Fruit fly (Drosophila melanogaster) whole organism, embryonic: ENCODE measurements around the gene Syx13.

Experiments used
- Atf6 ChIP-seq: fragments of 200-800 bp; sonication (Bioruptor generic); IDR thresholded peaks from 2 replicates; pipeline ENCODE4 v1.3.6; 2022; ENCODE audit warnings: missing biosample characterization, missing genetic modification characterization
- Bdp1 ChIP-seq: fragments of 200-800 bp; sonication (Bioruptor generic); optimal IDR thresholded peaks from 3 replicates; lab custom pipeline; 2016; ENCODE audit warnings: missing biosample characterization, missing genetic modification characterization
- CG10209 ChIP-seq: fragments of 200-800 bp; sonication (Bioruptor generic); optimal IDR thresholded peaks from 3 replicates; lab custom pipeline; 2017; ENCODE audit warnings: missing biosample characterization, mild to moderate bottlenecking, missing genetic modification characterization, missing genetic modification reagents
- CG11398 ChIP-seq: fragments of 200-800 bp; sonication (Bioruptor generic); optimal IDR thresholded peaks from 2 replicates; lab custom pipeline; 2016; ENCODE audit warnings: missing biosample characterization, missing genetic modification characterization
- CG12769 ChIP-seq: fragments of 200-800 bp; sonication (Bioruptor generic); optimal IDR thresholded peaks from 2 replicates; lab custom pipeline; 2019; ENCODE audit warnings: missing biosample characterization, mild to moderate bottlenecking, missing genetic modification characterization, moderate library complexity
- CG13123 ChIP-seq: fragments of 200-800 bp; sonication (Bioruptor generic); optimal IDR thresholded peaks from 2 replicates; lab custom pipeline; 2016; ENCODE audit warnings: missing biosample characterization, missing genetic modification characterization
- CG13287 ChIP-seq: fragments of 200-800 bp; sonication (Bioruptor generic); IDR thresholded peaks from 2 replicates; pipeline ENCODE4 v1.3.6; 2022; ENCODE audit warnings: missing biosample characterization, missing genetic modification characterization; ENCODE audit not compliant: partially characterized antibody
- CG17385 ChIP-seq: fragments of 200-800 bp; sonication (Bioruptor generic); optimal IDR thresholded peaks from 3 replicates; lab custom pipeline; 2018; ENCODE audit warnings: missing biosample characterization, mild to moderate bottlenecking, missing genetic modification characterization
- CG17829 ChIP-seq: fragments of 200-800 bp; optimal IDR thresholded peaks from 2 replicates; lab custom pipeline; 2019; ENCODE audit warnings: missing biosample characterization, mild to moderate bottlenecking, missing genetic modification characterization, moderate library complexity
- CG2120 ChIP-seq: fragments of 200-800 bp; sonication (Bioruptor generic); optimal IDR thresholded peaks from 3 replicates; lab custom pipeline; 2016; ENCODE audit warnings: missing biosample characterization, missing genetic modification characterization
- CG31224 ChIP-seq: fragments of 200-800 bp; sonication (Bioruptor generic); IDR thresholded peaks from 2 replicates; pipeline ENCODE4 v1.3.6; 2022; ENCODE audit warnings: missing biosample characterization, missing genetic modification characterization
- CG31441 ChIP-seq: fragments of 200-800 bp; sonication (Bioruptor generic); IDR thresholded peaks from 2 replicates; pipeline ENCODE4 v1.3.6; 2022; ENCODE audit warnings: missing biosample characterization, missing genetic modification characterization
- CG34422 ChIP-seq: fragments of 200-800 bp; sonication (Bioruptor generic); IDR thresholded peaks from 3 replicates; pipeline ENCODE4 v1.3.6; 2022; ENCODE audit warnings: missing biosample characterization, missing genetic modification characterization
- CG3838 ChIP-seq: fragments of 200-800 bp; sonication (Bioruptor generic); optimal IDR thresholded peaks from 3 replicates; lab custom pipeline; 2016; ENCODE audit warnings: missing biosample characterization, missing genetic modification characterization
- CG3847 ChIP-seq: fragments of 200-800 bp; sonication (Bioruptor generic); IDR thresholded peaks from 2 replicates; pipeline ENCODE4 v1.3.6; 2022; ENCODE audit warnings: missing biosample characterization, missing genetic modification characterization
- CG4707 ChIP-seq: fragments of 200-800 bp; sonication (Bioruptor generic); optimal IDR thresholded peaks from 2 replicates; lab custom pipeline; 2018; ENCODE audit warnings: missing biosample characterization, mild to moderate bottlenecking, missing genetic modification characterization, moderate library complexity
- CG7556 ChIP-seq: fragments of 200-800 bp; sonication (Bioruptor generic); optimal IDR thresholded peaks from 2 replicates; lab custom pipeline; 2017; ENCODE audit warnings: missing biosample characterization, mild to moderate bottlenecking, missing genetic modification characterization
- CG7839 ChIP-seq: fragments of 200-800 bp; sonication (Bioruptor generic); optimal IDR thresholded peaks from 3 replicates; lab custom pipeline; 2018; ENCODE audit warnings: missing biosample characterization, mild to moderate bottlenecking, missing genetic modification characterization, moderate library complexity
- CG9797 ChIP-seq: fragments of 200-800 bp; sonication (Bioruptor generic); optimal IDR thresholded peaks from 3 replicates; lab custom pipeline; 2018; ENCODE audit warnings: missing biosample characterization, mild to moderate bottlenecking, missing genetic modification characterization
- CG9817 ChIP-seq: fragments of 200-800 bp; sonication (Bioruptor generic); optimal IDR thresholded peaks from 2 replicates; lab custom pipeline; 2018; ENCODE audit warnings: missing biosample characterization, mild to moderate bottlenecking, missing genetic modification characterization, moderate library complexity
- CG9932 ChIP-seq: fragments of 200-800 bp; sonication (Bioruptor generic); IDR thresholded peaks from 2 replicates; pipeline ENCODE4 v1.3.6; 2022; ENCODE audit warnings: missing biosample characterization, missing genetic modification characterization
- D ChIP-seq, 2 experiments: fragments of 200-800 bp in 1 of 2; fragments of >200 bp in 1 of 2; sonication (Bioruptor generic) in 1 of 2; optimal IDR thresholded peaks; 2 replicates in 1 of 2; 3 replicates in 1 of 2; lab custom pipeline; 2017; ENCODE audit warnings: mild to moderate bottlenecking in 1 of 2, missing biosample characterization in 1 of 2, missing genetic modification characterization in 1 of 2, missing genetic modification reagents in 1 of 2
- Drgx ChIP-seq: fragments of 200-800 bp; sonication (Bioruptor generic); IDR thresholded peaks from 2 replicates; pipeline ENCODE4 v1.3.6; 2022; ENCODE audit warnings: missing biosample characterization, missing genetic modification characterization
- HmgD ChIP-seq: fragments of 200-800 bp; sonication (Bioruptor generic); optimal IDR thresholded peaks from 3 replicates; lab custom pipeline; 2016; ENCODE audit warnings: missing biosample characterization, missing genetic modification characterization
- Med ChIP-seq: fragments of 200-800 bp; sonication (Bioruptor generic); peaks from one replicate; lab custom pipeline; 2016; ENCODE audit warnings: missing biosample characterization, missing genetic modification characterization, mild to moderate bottlenecking, inconsistent platforms, moderate library complexity
- Myb ChIP-seq: fragments of 200-800 bp; sonication (Bioruptor generic); optimal IDR thresholded peaks from 2 replicates; lab custom pipeline; 2016; ENCODE audit warnings: missing biosample characterization, missing genetic modification characterization
- NC2β ChIP-seq: fragments of 200-800 bp; sonication (Bioruptor generic); optimal IDR thresholded peaks from 2 replicates; lab custom pipeline; 2016; ENCODE audit warnings: missing biosample characterization, missing genetic modification characterization
- Nf-YA ChIP-seq: fragments of 200-800 bp; sonication (Bioruptor generic); IDR thresholded peaks from 2 replicates; pipeline ENCODE4 v1.3.6; 2022; ENCODE audit warnings: missing biosample characterization, missing genetic modification characterization
- Rfx ChIP-seq: fragments of 200-800 bp; sonication (Bioruptor generic); IDR thresholded peaks from 2 replicates; pipeline ENCODE4 v1.3.6; 2022; ENCODE audit warnings: missing biosample characterization, missing genetic modification characterization
- abd-A ChIP-seq: fragments of 200-800 bp; sonication (Bioruptor generic); optimal IDR thresholded peaks from 3 replicates; lab custom pipeline; 2019; ENCODE audit warnings: missing biosample characterization, mild to moderate bottlenecking, missing genetic modification characterization, moderate library complexity
- ara ChIP-seq: fragments of 200-800 bp; sonication (Bioruptor generic); IDR thresholded peaks from 2 replicates; pipeline ENCODE4 v1.3.6; 2022; ENCODE audit warnings: missing biosample characterization, missing genetic modification characterization
- az2 ChIP-seq: fragments of 200-800 bp; sonication (Bioruptor generic); optimal IDR thresholded peaks from 3 replicates; lab custom pipeline; 2016; ENCODE audit warnings: missing biosample characterization, missing genetic modification characterization
- ci ChIP-seq: fragments of 200-800 bp; sonication (Bioruptor generic); IDR thresholded peaks from 3 replicates; pipeline ENCODE4 v1.3.6; 2022; ENCODE audit warnings: missing biosample characterization, missing genetic modification characterization
- danr ChIP-seq: fragments of 200-800 bp; sonication (Bioruptor generic); IDR thresholded peaks from 2 replicates; pipeline ENCODE4 v1.3.6; 2022; ENCODE audit warnings: missing biosample characterization, missing genetic modification characterization
- dimm ChIP-seq: fragments of 200-800 bp; sonication (Bioruptor generic); IDR thresholded peaks from 2 replicates; pipeline ENCODE4 v1.3.6; 2022; ENCODE audit warnings: missing biosample characterization, missing genetic modification characterization
- dysf ChIP-seq: fragments of 200-800 bp; sonication (Bioruptor generic); IDR thresholded peaks from 3 replicates; pipeline ENCODE4 v1.3.6; 2022; ENCODE audit warnings: missing biosample characterization, missing genetic modification characterization
- esg ChIP-seq: fragments of 200-800 bp; sonication (Bioruptor generic); conservative IDR thresholded peaks from 2 replicates; pipeline ENCODE4 v1.3.6; 2022; ENCODE audit warnings: missing biosample characterization, missing genetic modification characterization
- exex ChIP-seq: fragments of 200-800 bp; sonication (Bioruptor generic); optimal IDR thresholded peaks from 4 replicates; lab custom pipeline; 2018; ENCODE audit warnings: missing biosample characterization, mild to moderate bottlenecking, missing genetic modification characterization, moderate library complexity
- ftz-f1 ChIP-seq: fragments of 200-800 bp; sonication (Bioruptor generic); optimal IDR thresholded peaks from 2 replicates; lab custom pipeline; 2016; ENCODE audit warnings: missing biosample characterization, missing genetic modification characterization
- mam ChIP-seq: fragments of 200-800 bp; sonication (Bioruptor generic); optimal IDR thresholded peaks from 3 replicates; lab custom pipeline; 2016; ENCODE audit warnings: missing biosample characterization, missing genetic modification characterization
- nerfin-2 ChIP-seq: fragments of 200-800 bp; sonication (Bioruptor generic); IDR thresholded peaks from 2 replicates; pipeline ENCODE4 v1.3.6; 2022; ENCODE audit warnings: missing biosample characterization, missing genetic modification characterization; ENCODE audit not compliant: partially characterized antibody
- odd ChIP-seq: fragments of 200-800 bp; sonication (Bioruptor generic); optimal IDR thresholded peaks from 2 replicates; lab custom pipeline; 2017; ENCODE audit warnings: missing biosample characterization, mild to moderate bottlenecking, missing genetic modification characterization
- onecut ChIP-seq: fragments of 200-800 bp; sonication (Bioruptor generic); IDR thresholded peaks from 2 replicates; pipeline ENCODE4 v1.3.6; 2022; ENCODE audit warnings: missing biosample characterization, missing genetic modification characterization
- p53 ChIP-seq: fragments of 200-800 bp; sonication (Bioruptor generic); optimal IDR thresholded peaks from 2 replicates; lab custom pipeline; 2016; ENCODE audit warnings: missing biosample characterization, missing genetic modification characterization
- row ChIP-seq: fragments of 200-800 bp; sonication (Bioruptor generic); IDR thresholded peaks from 3 replicates; pipeline ENCODE4 v1.3.6; 2022; ENCODE audit warnings: missing biosample characterization, missing genetic modification characterization
- scrt ChIP-seq: fragments of 200-800 bp; sonication (Bioruptor generic); optimal IDR thresholded peaks from 2 replicates; lab custom pipeline; 2018; ENCODE audit warnings: missing biosample characterization, mild to moderate bottlenecking, missing genetic modification characterization, moderate library complexity
- tin ChIP-seq: fragments of 200-800 bp; sonication (Bioruptor generic); optimal IDR thresholded peaks from 3 replicates; lab custom pipeline; 2016; ENCODE audit warnings: missing biosample characterization, missing genetic modification characterization
- unpg ChIP-seq: fragments of 200-800 bp; sonication (Bioruptor generic); optimal IDR thresholded peaks from 3 replicates; lab custom pipeline; 2018; ENCODE audit warnings: missing biosample characterization, mild to moderate bottlenecking, missing genetic modification characterization, moderate library complexity
- vfl ChIP-seq: fragments of 200-800 bp; sonication (Bioruptor generic); optimal IDR thresholded peaks from 2 replicates; lab custom pipeline; 2016; ENCODE audit warnings: missing biosample characterization, missing genetic modification characterization
- wdn ChIP-seq: fragments of 200-800 bp; sonication (Bioruptor generic); IDR thresholded peaks from 2 replicates; pipeline ENCODE4 v1.3.6; 2022; ENCODE audit warnings: missing biosample characterization, missing genetic modification characterization

Syx13 gene

DNA sequence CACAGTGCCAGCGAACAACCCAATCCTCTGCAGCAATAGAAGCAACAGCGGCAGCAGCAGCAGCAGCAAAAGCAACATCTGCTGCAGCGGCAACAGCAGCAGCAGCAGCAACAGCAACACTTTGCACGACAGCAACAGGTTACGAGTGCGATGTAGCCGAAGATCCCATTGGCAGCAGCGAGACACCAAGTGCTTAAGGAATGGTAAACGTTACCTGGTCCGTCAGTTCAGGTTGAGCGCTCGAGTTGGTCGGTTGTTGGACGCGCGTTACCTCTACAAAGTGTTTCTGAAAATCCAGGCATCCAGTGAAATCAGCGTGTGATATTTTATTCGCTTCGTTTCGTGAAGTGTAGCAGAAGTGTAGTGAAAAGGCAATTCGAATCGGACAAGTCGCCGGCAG is 15.5 kb upstream of the Syx13 start, which contains the start of gene CG17672 (continued):
- TF ChIP-seq Bdp1 (GFP tag; lab: Kevin White, UChicago) (no peak), ara (GFP tag; lab: Robert Waterston, UW) (0 out of 2 replicates have a peak, but pooled peaks have one; percentile 41), tin (no peak), esg (no peak), p53 (GFP tag; lab: Kevin White, UChicago) (no peak), CG34422 (GFP tag; lab: Robert Waterston, UW) (0 out of 3 replicates have a peak, but pooled peaks have one; percentile 27), Atf6 (GFP tag; lab: Robert Waterston, UW) (no peak), CG17385 (GFP tag; lab: Kevin White, UChicago) (no peak), CG31224 (no peak), CG10209 (no peak), Drgx (GFP tag; lab: Robert Waterston, UW) (0 out of 2 replicates have a peak, but pooled peaks have one; percentile 15), CG17829 (tag; lab: Kevin White, UChicago) (no peak), CG12769 (tag; lab: Kevin White, UChicago) (peak; percentile 67), ci (GFP tag; lab: Robert Waterston, UW) (peak; percentile 63; the same call in 1 of the 3 replicates), CG31441 (GFP tag; lab: Robert Waterston, UW) (no peak), scrt (GFP tag; lab: Kevin White, UChicago) (no peak), dimm (GFP tag; lab: Robert Waterston, UW) (no peak), HmgD (no peak), CG4707 (GFP tag; lab: Kevin White, UChicago) (no peak), az2 (GFP tag; lab: Kevin White, UChicago) (no peak), D (optimal IDR thresholded peaks at IDR 0.05; lab: Kevin White, UChicago) (no peak), D (GFP tag; optimal IDR thresholded peaks at IDR 0.05; lab: Kevin White, UChicago) (no peak), wdn (GFP tag; lab: Robert Waterston, UW) (no peak), Nf-YA (no peak)
- TF ChIP-seq, all 482 proteins: peak for 28

DNA sequence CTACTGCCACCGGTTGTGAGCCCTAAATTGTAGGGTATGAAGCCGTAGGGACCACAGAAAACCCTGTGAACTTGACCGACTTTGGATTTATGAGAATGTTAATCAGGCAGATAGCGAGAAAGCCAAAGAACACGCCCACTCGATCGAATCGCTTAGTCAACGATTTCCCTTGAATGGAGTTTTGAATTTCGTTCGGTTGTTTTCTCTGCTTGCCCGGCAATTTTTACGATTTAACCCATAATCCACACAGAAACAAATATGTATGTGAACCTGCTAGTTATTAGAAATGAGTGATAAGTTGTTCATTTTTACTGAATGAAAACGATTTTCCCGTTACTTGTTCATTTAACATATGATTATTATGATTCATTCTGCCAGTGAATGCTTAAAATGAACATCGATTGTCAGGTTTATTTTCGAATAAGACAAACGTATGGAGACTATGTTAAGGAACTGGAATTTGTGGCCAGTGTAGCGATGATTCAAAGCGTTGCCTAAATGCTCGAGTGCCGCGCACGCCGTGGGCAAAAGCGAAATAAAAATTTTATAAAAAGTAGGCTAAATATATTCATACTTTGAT is 14.1 kb upstream of the Syx13 start:
- TF ChIP-seq Med (GFP tag; lab: Kevin White, UChicago) (peak; percentile 61), CG17829 (tag; lab: Kevin White, UChicago) (peak; percentile 19), CG7839 (peak; percentile 49), mam (GFP tag; lab: Kevin White, UChicago) (no peak), CG3838 (no peak), NC2β (GFP tag; lab: Kevin White, UChicago) (no peak), CG9817 (tag; lab: Kevin White, UChicago) (peak; percentile 7), CG10209 (no peak), CG9797 (GFP tag; lab: Kevin White, UChicago) (no peak), odd (GFP tag; lab: Kevin White, UChicago) (no peak), unpg (GFP tag; lab: Kevin White, UChicago) (peak; percentile 25), onecut (no peak), dysf (GFP tag; lab: Robert Waterston, UW) (peak; percentile 58; the same call in 1 of the 3 replicates), CG13123 (GFP tag; lab: Kevin White, UChicago) (no peak), CG13287 (GFP tag; lab: Robert Waterston, UW) (no peak), CG2120 (GFP tag; lab: Kevin White, UChicago) (peak; percentile 22), CG9932 (GFP tag; lab: Robert Waterston, UW) (no peak), Rfx (GFP tag; lab: Robert Waterston, UW) (peak; percentile 22; the same call in 1 of the 2 replicates), CG3847 (GFP tag; lab: Robert Waterston, UW) (no peak), Myb (no peak), ftz-f1 (GFP tag; lab: Kevin White, UChicago) (no peak), nerfin-2 (GFP tag; lab: Robert Waterston, UW) (no peak), vfl (no peak), abd-A (tag; lab: Kevin White, UChicago) (peak; percentile 37), CG11398 (GFP tag; lab: Kevin White, UChicago) (no peak), exex (tag; lab: Kevin White, UChicago) (no peak), danr (GFP tag; lab: Robert Waterston, UW) (0 out of 2 replicates have a peak, but pooled peaks have one; percentile 9), CG7556 (GFP tag; lab: Kevin White, UChicago) (peak; percentile 16), tin (no peak), row (peak; percentile 63)
